Fruit fly (Drosophila melanogaster) whole organism, embryonic: Measurements from ENCODE around the gene twe.

Source experiments
- Atf3 ChIP-seq: fragments of 200-800 bp; sonication (Bioruptor generic); optimal IDR thresholded peaks from 3 replicates; lab custom pipeline; 2016; ENCODE audit warnings: missing biosample characterization, missing genetic modification characterization
- BtbVII ChIP-seq: fragments of 200-800 bp; sonication (Bioruptor generic); optimal IDR thresholded peaks from 3 replicates; lab custom pipeline; 2017; ENCODE audit warnings: missing biosample characterization, mild to moderate bottlenecking, missing genetic modification characterization
- C15 ChIP-seq: fragments of 200-800 bp; sonication (Bioruptor generic); IDR thresholded peaks from 3 replicates; pipeline ENCODE4 v1.3.6; 2022; ENCODE audit warnings: missing biosample characterization, missing genetic modification characterization
- CG10209 ChIP-seq: fragments of 200-800 bp; sonication (Bioruptor generic); optimal IDR thresholded peaks from 3 replicates; lab custom pipeline; 2017; ENCODE audit warnings: missing biosample characterization, mild to moderate bottlenecking, missing genetic modification characterization, missing genetic modification reagents
- CG10321 ChIP-seq: fragments of 200-800 bp; sonication (Bioruptor generic); IDR thresholded peaks from 2 replicates; pipeline ENCODE4 v1.3.6; 2022; ENCODE audit warnings: missing biosample characterization, missing genetic modification characterization
- CG11456 ChIP-seq: fragments of 200-800 bp; sonication (Bioruptor generic); IDR thresholded peaks from 3 replicates; pipeline ENCODE4 v1.3.6; 2022; ENCODE audit warnings: missing biosample characterization, missing genetic modification characterization
- CG12104 ChIP-seq: fragments of 200-800 bp; sonication (Bioruptor generic); optimal IDR thresholded peaks from 3 replicates; lab custom pipeline; 2016; ENCODE audit warnings: missing biosample characterization, missing genetic modification characterization
- CG13424 ChIP-seq: fragments of 200-800 bp; sonication (Bioruptor generic); optimal IDR thresholded peaks from 2 replicates; lab custom pipeline; 2019; ENCODE audit warnings: missing biosample characterization, mild to moderate bottlenecking, missing genetic modification characterization, moderate library complexity
- CG14014 ChIP-seq: fragments of 200-800 bp; sonication (Bioruptor generic); IDR thresholded peaks from 2 replicates; pipeline ENCODE4 v1.3.6; 2022; ENCODE audit warnings: missing biosample characterization, missing genetic modification characterization
- CG15479 ChIP-seq: fragments of 200-800 bp; sonication (Bioruptor generic); optimal IDR thresholded peaks from 3 replicates; lab custom pipeline; 2019; ENCODE audit warnings: missing biosample characterization, mild to moderate bottlenecking, missing genetic modification characterization, moderate library complexity
- CG15696 ChIP-seq: fragments of 200-800 bp; sonication (Bioruptor generic); optimal IDR thresholded peaks from 2 replicates; lab custom pipeline; 2019; ENCODE audit warnings: missing biosample characterization, mild to moderate bottlenecking, missing genetic modification characterization, moderate library complexity
- CG17359 ChIP-seq: fragments of 200-800 bp; sonication (Bioruptor generic); optimal IDR thresholded peaks from 3 replicates; lab custom pipeline; 2018; ENCODE audit warnings: missing biosample characterization, mild to moderate bottlenecking, missing genetic modification characterization, moderate library complexity
- CG17802 ChIP-seq: fragments of 200-800 bp; sonication (Bioruptor generic); optimal IDR thresholded peaks from 2 replicates; lab custom pipeline; 2018; ENCODE audit warnings: missing biosample characterization, mild to moderate bottlenecking, missing genetic modification characterization, moderate library complexity
- CG18011 ChIP-seq: fragments of 200-800 bp; sonication (Bioruptor generic); optimal IDR thresholded peaks from 2 replicates; lab custom pipeline; 2017; ENCODE audit warnings: missing biosample characterization, missing genetic modification characterization, mild to moderate bottlenecking, moderate library complexity, missing genotype
- CG18599 ChIP-seq: fragments of 200-800 bp; sonication (Bioruptor generic); optimal IDR thresholded peaks from 3 replicates; lab custom pipeline; 2017; ENCODE audit warnings: missing biosample characterization, missing genetic modification characterization, mild to moderate bottlenecking, moderate library complexity, missing genetic modification reagents
- CG2120 ChIP-seq: fragments of 200-800 bp; sonication (Bioruptor generic); optimal IDR thresholded peaks from 3 replicates; lab custom pipeline; 2016; ENCODE audit warnings: missing biosample characterization, missing genetic modification characterization
- CG2202 ChIP-seq: fragments of 200-800 bp; sonication (Bioruptor generic); optimal IDR thresholded peaks from 2 replicates; lab custom pipeline; 2018; ENCODE audit warnings: missing biosample characterization, mild to moderate bottlenecking, missing genetic modification characterization
- CG2678 ChIP-seq: fragments of 200-800 bp; sonication (Bioruptor generic); optimal IDR thresholded peaks from 3 replicates; lab custom pipeline; 2019; ENCODE audit warnings: missing biosample characterization, mild to moderate bottlenecking, missing genetic modification characterization, moderate library complexity
- CG30403 ChIP-seq: fragments of 200-800 bp; sonication (Bioruptor generic); optimal IDR thresholded peaks from 3 replicates; lab custom pipeline; 2016; ENCODE audit warnings: missing biosample characterization, missing genetic modification characterization
- CG3407 ChIP-seq: fragments of 200-800 bp; sonication (Bioruptor generic); optimal IDR thresholded peaks from 2 replicates; lab custom pipeline; 2018; ENCODE audit warnings: missing biosample characterization, mild to moderate bottlenecking, missing genetic modification characterization
- CG3995 ChIP-seq: fragments of 200-800 bp; sonication (Bioruptor generic); optimal IDR thresholded peaks from 3 replicates; lab custom pipeline; 2016; ENCODE audit warnings: missing biosample characterization, missing genetic modification characterization
- CG4328 ChIP-seq: fragments of 200-800 bp; sonication (Bioruptor generic); optimal IDR thresholded peaks from 3 replicates; lab custom pipeline; 2017; ENCODE audit warnings: missing biosample characterization, missing genetic modification reagents, missing genetic modification characterization
- CG43689 ChIP-seq: fragments of 200-800 bp; sonication (Bioruptor generic); IDR thresholded peaks from 2 replicates; pipeline ENCODE4 v1.3.6; 2022; ENCODE audit warnings: missing biosample characterization, missing genetic modification characterization
- CG4424 ChIP-seq: fragments of 200-800 bp; sonication (Bioruptor generic); optimal IDR thresholded peaks from 3 replicates; lab custom pipeline; 2016; ENCODE audit warnings: missing biosample characterization, missing genetic modification characterization
- CG4854 ChIP-seq: fragments of 200-800 bp; sonication (Bioruptor generic); optimal IDR thresholded peaks from 2 replicates; lab custom pipeline; 2016; ENCODE audit warnings: missing biosample characterization, missing genetic modification characterization, inconsistent platforms
- CG5245 ChIP-seq: fragments of 200-800 bp; sonication (Bioruptor generic); optimal IDR thresholded peaks from 3 replicates; lab custom pipeline; 2016; ENCODE audit warnings: missing biosample characterization, missing genetic modification characterization
- CG8765 ChIP-seq: fragments of 200-800 bp; sonication (Bioruptor generic); IDR thresholded peaks from 2 replicates; pipeline ENCODE4 v1.3.6; 2022; ENCODE audit warnings: missing biosample characterization, missing genetic modification characterization
- CG9727 ChIP-seq: fragments of 200-800 bp; sonication (Bioruptor generic); optimal IDR thresholded peaks from 3 replicates; lab custom pipeline; 2017; ENCODE audit warnings: missing biosample characterization, mild to moderate bottlenecking, missing genetic modification characterization
- Deaf1 ChIP-seq: fragments of 200-800 bp; optimal IDR thresholded peaks from 3 replicates; lab custom pipeline; 2019; ENCODE audit warnings: missing biosample characterization, mild to moderate bottlenecking, missing genetic modification characterization, moderate library complexity
- Ets65A ChIP-seq: fragments of 200-800 bp; sonication (Bioruptor generic); peaks from one replicate; lab custom pipeline; 2016; ENCODE audit warnings: missing biosample characterization, missing genetic modification characterization
- HLH3B ChIP-seq: fragments of 200-800 bp; sonication (Bioruptor generic); IDR thresholded peaks from 2 replicates; pipeline ENCODE4 v1.3.6; 2022; ENCODE audit warnings: missing biosample characterization, missing genetic modification characterization
- Hsf ChIP-seq: fragments of 200-800 bp; sonication (Bioruptor generic); optimal IDR thresholded peaks from 3 replicates; lab custom pipeline; 2016; ENCODE audit warnings: missing biosample characterization, missing genetic modification characterization
- Meics ChIP-seq: fragments of 200-800 bp; sonication (Bioruptor generic); optimal IDR thresholded peaks from 2 replicates; lab custom pipeline; 2017; ENCODE audit warnings: missing biosample characterization, mild to moderate bottlenecking, missing genetic modification characterization
- Myb ChIP-seq: fragments of 200-800 bp; sonication (Bioruptor generic); optimal IDR thresholded peaks from 2 replicates; lab custom pipeline; 2016; ENCODE audit warnings: missing biosample characterization, missing genetic modification characterization
- Oli ChIP-seq: fragments of 200-800 bp; sonication (Bioruptor generic); optimal IDR thresholded peaks from 2 replicates; lab custom pipeline; 2018; ENCODE audit warnings: missing biosample characterization, mild to moderate bottlenecking, missing genetic modification characterization, moderate library complexity
- Pdp1 ChIP-seq, 2 experiments: fragments of 200-800 bp; sonication (Bioruptor generic); optimal IDR thresholded peaks; 3 replicates each; lab custom pipeline; 2016; ENCODE audit warnings: missing biosample characterization in 2 of 2, missing genetic modification characterization in 2 of 2, mild to moderate bottlenecking in 1 of 2, moderate library complexity in 1 of 2
- Taf1 ChIP-seq: fragments of 200-800 bp; sonication (Bioruptor generic); IDR thresholded peaks from 2 replicates; pipeline ENCODE4 v1.3.6; 2022; ENCODE audit warnings: missing biosample characterization, missing genetic modification characterization
- ara ChIP-seq: fragments of 200-800 bp; sonication (Bioruptor generic); IDR thresholded peaks from 2 replicates; pipeline ENCODE4 v1.3.6; 2022; ENCODE audit warnings: missing biosample characterization, missing genetic modification characterization
- bbx ChIP-seq: fragments of 200-800 bp; sonication (Bioruptor generic); IDR thresholded peaks from 2 replicates; pipeline ENCODE4 v1.3.6; 2022; ENCODE audit warnings: missing biosample characterization, missing genetic modification characterization; ENCODE audit not compliant: partially characterized antibody
- bcd ChIP-seq: fragments of 200-800 bp; sonication (Bioruptor generic); optimal IDR thresholded peaks from 2 replicates; lab custom pipeline; 2017; ENCODE audit warnings: missing biosample characterization, mild to moderate bottlenecking, missing genetic modification characterization
- cas ChIP-seq: fragments of 200-800 bp; sonication (Bioruptor generic); IDR thresholded peaks from 2 replicates; pipeline ENCODE4 v1.3.6; 2022; ENCODE audit warnings: missing biosample characterization, missing genetic modification characterization
- esg ChIP-seq: fragments of 200-800 bp; sonication (Bioruptor generic); conservative IDR thresholded peaks from 2 replicates; pipeline ENCODE4 v1.3.6; 2022; ENCODE audit warnings: missing biosample characterization, missing genetic modification characterization
- fd102C ChIP-seq: fragments of 200-800 bp; sonication (Bioruptor generic); optimal IDR thresholded peaks from 2 replicates; lab custom pipeline; 2018; ENCODE audit warnings: missing biosample characterization, mild to moderate bottlenecking, missing genetic modification characterization, moderate library complexity
- ftz-f1 ChIP-seq: fragments of 200-800 bp; sonication (Bioruptor generic); optimal IDR thresholded peaks from 2 replicates; lab custom pipeline; 2016; ENCODE audit warnings: missing biosample characterization, missing genetic modification characterization
- jigr1 ChIP-seq: fragments of 200-800 bp; sonication (Bioruptor generic); IDR thresholded peaks from 3 replicates; pipeline ENCODE4 v1.3.6; 2022; ENCODE audit warnings: missing biosample characterization, missing genetic modification characterization
- pfk ChIP-seq: fragments of 200-800 bp; sonication (Bioruptor generic); optimal IDR thresholded peaks from 2 replicates; lab custom pipeline; 2018; ENCODE audit warnings: missing biosample characterization, mild to moderate bottlenecking, missing genetic modification characterization, moderate library complexity
- sisA ChIP-seq: fragments of 200-800 bp; sonication (Bioruptor generic); IDR thresholded peaks from 2 replicates; pipeline ENCODE4 v1.3.6; 2022; ENCODE audit warnings: missing biosample characterization, missing genetic modification characterization
- sqz ChIP-seq: fragments of 200-800 bp; sonication (Bioruptor generic); optimal IDR thresholded peaks from 3 replicates; lab custom pipeline; 2018; ENCODE audit warnings: missing biosample characterization, mild to moderate bottlenecking, missing genetic modification characterization
- unc-4 ChIP-seq: fragments of 200-800 bp; sonication (Bioruptor generic); IDR thresholded peaks from 2 replicates; pipeline ENCODE4 v1.3.6; 2022; ENCODE audit warnings: missing biosample characterization, missing genetic modification characterization; ENCODE audit not compliant: partially characterized antibody
- usp ChIP-seq: fragments of >200 bp; optimal IDR thresholded peaks from 2 replicates; lab custom pipeline; 2017; ENCODE audit warnings: missing biosample characterization, missing genetic modification characterization

The twe gene

dm6 chr2L:16270667-16271485 is 9.2 kb upstream of the twe start (continued):
- no peak for TF ChIP-seq CG5245
- no peak for TF ChIP-seq sqz
- no peak for TF ChIP-seq CG43689
- no peak for TF ChIP-seq HLH3B
- peak; percentile 53 for TF ChIP-seq Meics (GFP tag; lab: Kevin White, UChicago)
- no peak for TF ChIP-seq usp (GFP tag; lab: Kevin White, UChicago)
- TF ChIP-seq CG4328 (GFP tag; lab: Kevin White, UChicago), result no peak
- no peak for TF ChIP-seq ftz-f1 (GFP tag; lab: Kevin White, UChicago)
- no peak for TF ChIP-seq CG15696
- TF ChIP-seq CG18011, result peak; percentile 16
- TF ChIP-seq CG4854, result no peak
- no peak for TF ChIP-seq CG17802 (tag; lab: Kevin White, UChicago)
- peak; percentile 38 for TF ChIP-seq Oli (tag; lab: Kevin White, UChicago)
- peak; percentile 37 for TF ChIP-seq CG30403 (GFP tag; lab: Kevin White, UChicago)
- TF ChIP-seq CG13424 (tag; lab: Kevin White, UChicago), result no peak
- TF ChIP-seq CG12104, result no peak
- no peak for TF ChIP-seq jigr1 (GFP tag; lab: Robert Waterston, UW)
- no peak for TF ChIP-seq bbx (GFP tag; lab: Robert Waterston, UW)
- peak; percentile 4 for TF ChIP-seq Myb (GFP tag; lab: Kevin White, UChicago)
- peak; percentile 67 for TF ChIP-seq CG2120 (GFP tag; lab: Kevin White, UChicago)
- no peak for TF ChIP-seq Atf3 (GFP tag; lab: Kevin White, UChicago)
- peak; percentile 46 for TF ChIP-seq bcd
- no peak for TF ChIP-seq unc-4
- no peak for TF ChIP-seq esg (GFP tag; lab: Robert Waterston, UW)
- no peak for TF ChIP-seq Taf1 (GFP tag; lab: Robert Waterston, UW)
- no peak for TF ChIP-seq CG10321 (GFP tag; lab: Robert Waterston, UW)
- no peak for TF ChIP-seq fd102C (GFP tag; lab: Kevin White, UChicago)
- no peak for TF ChIP-seq C15 (GFP tag; lab: Robert Waterston, UW)
- TF ChIP-seq Ets65A (GFP tag; lab: Kevin White, UChicago), result peak; percentile 59
- no peak for TF ChIP-seq CG2202 (tag; lab: Kevin White, UChicago)
- TF ChIP-seq CG15479 (GFP tag; lab: Kevin White, UChicago), result no peak
- TF ChIP-seq CG11456 (GFP tag; lab: Robert Waterston, UW), result no peak
- TF ChIP-seq CG8765, result no peak
- peak; percentile 4 for TF ChIP-seq pfk (GFP tag; lab: Kevin White, UChicago)
- peak; percentile 0 for TF ChIP-seq CG3995 (GFP tag; lab: Kevin White, UChicago)
- peak; percentile 46 for TF ChIP-seq CG18599 (GFP tag; lab: Kevin White, UChicago)
- peak; percentile 6 for TF ChIP-seq Deaf1 (tag; lab: Kevin White, UChicago)
- TF ChIP-seq ara (GFP tag; lab: Robert Waterston, UW), result no peak
- TF ChIP-seq CG3407 (GFP tag; lab: Kevin White, UChicago), result no peak
- TF ChIP-seq sisA (GFP tag; lab: Robert Waterston, UW), result no peak
- no peak for TF ChIP-seq CG14014 (GFP tag; lab: Robert Waterston, UW)
- peak; percentile 36 for TF ChIP-seq CG2678 (tag; lab: Kevin White, UChicago)
- TF ChIP-seq CG17359 (tag; lab: Kevin White, UChicago), result peak; percentile 13
- no peak for TF ChIP-seq cas
- TF ChIP-seq CG10209, result peak; percentile 33
- TF ChIP-seq CG9727 (GFP tag; lab: Kevin White, UChicago), result peak; percentile 52
- peak; percentile 2 for TF ChIP-seq BtbVII (GFP tag; lab: Kevin White, UChicago)
- TF ChIP-seq Hsf (GFP tag; lab: Kevin White, UChicago), result peak; percentile 36
- TF ChIP-seq CG4424 (GFP tag; lab: Kevin White, UChicago), result no peak
- TF ChIP-seq Pdp1 (GFP tag; optimal IDR thresholded peaks at IDR 0.05; lab: Kevin White, UChicago), result no peak
